Worm (Caenorhabditis elegans) whole organism, L1 larva: ENCODE results near the gene swd-2.2.

Experiments used
- C04F5.9 ChIP-seq: sonication (generic microtip); optimal IDR thresholded peaks from 2 replicates; lab custom pipeline; 2016; ENCODE audit warnings: missing genetic modification characterization, missing compliant biosample characterization
- C16A3.4 ChIP-seq: fragments of 150-350 bp; optimal IDR thresholded peaks from 2 replicates; lab custom pipeline; 2014; ENCODE audit warnings: missing biosample characterization, missing genetic modification characterization
- F16B12.6 ChIP-seq: fragments of 150-350 bp; optimal IDR thresholded peaks from 2 replicates; lab custom pipeline; 2014; ENCODE audit warnings: missing biosample characterization, missing genetic modification characterization
- Y116A8C.19 ChIP-seq: sonication (generic microtip); optimal IDR thresholded peaks from 2 replicates; lab custom pipeline; 2016; ENCODE audit warnings: missing compliant biosample characterization, missing genetic modification characterization, borderline replicate concordance
- alr-1 ChIP-seq: fragments of 200-800 bp; sonication (Bioruptor generic); optimal IDR thresholded peaks from 2 replicates; lab custom pipeline; 2018; ENCODE audit warnings: borderline replicate concordance, mild to moderate bottlenecking, missing genetic modification characterization, missing compliant biosample characterization
- ama-1 ChIP-seq: fragments of 150-350 bp; optimal IDR thresholded peaks from 2 replicates; lab custom pipeline; 2014
- ceh-63 ChIP-seq: fragments of 200-800 bp; sonication (Bioruptor generic); optimal IDR thresholded peaks from 2 replicates; lab custom pipeline; 2018; ENCODE audit warnings: mild to moderate bottlenecking, missing genetic modification characterization, missing compliant biosample characterization
- ceh-90 ChIP-seq: sonication (generic microtip); optimal IDR thresholded peaks from 2 replicates; lab custom pipeline; 2016; ENCODE audit warnings: missing genetic modification characterization, missing compliant biosample characterization
- dpl-1 ChIP-seq, 3 experiments: fragments of 150-350 bp in 2 of 3; sonication (generic microtip) in 1 of 3; optimal IDR thresholded peaks; 2 replicates each; lab custom pipeline; 2014 to 2017; ENCODE audit warnings: missing biosample characterization in 3 of 3, missing genetic modification characterization in 3 of 3, missing genetic modification reagents in 3 of 3
- dsc-1 ChIP-seq: sonication (generic microtip); optimal IDR thresholded peaks from 2 replicates; lab custom pipeline; 2016; ENCODE audit warnings: mild to moderate bottlenecking, missing genetic modification characterization, missing compliant biosample characterization
- efl-1 ChIP-seq, 4 experiments: fragments of 150-350 bp; optimal IDR thresholded peaks in 3 of 4; peaks in 1 of 4; 1 replicate in 1 of 4; 2 replicates in 3 of 4; lab custom pipeline; 2014; ENCODE audit warnings: missing biosample characterization in 2 of 4, missing genetic modification characterization in 2 of 4, missing genetic modification reagents in 2 of 4
- egl-27 ChIP-seq, 2 experiments: fragments of 150-350 bp in 1 of 2; sonication (generic microtip); optimal IDR thresholded peaks; 3 replicates each; lab custom pipeline; 2017 to 2018; ENCODE audit warnings: missing biosample characterization in 2 of 2, missing genetic modification characterization in 2 of 2, missing genetic modification reagents in 2 of 2
- elt-2 ChIP-seq: sonication (generic microtip); optimal IDR thresholded peaks from 2 replicates; lab custom pipeline; 2016; ENCODE audit warnings: missing genetic modification characterization, mild to moderate bottlenecking, inconsistent platforms, missing compliant biosample characterization, missing genetic modification reagents
- elt-3 ChIP-seq, 6 experiments: fragments of 150-350 bp in 1 of 6; sonication (generic microtip); optimal IDR thresholded peaks; 2 replicates each; lab custom pipeline; 2017 to 2018; ENCODE audit warnings: missing biosample characterization in 6 of 6, missing genetic modification characterization in 6 of 6, inconsistent platforms in 1 of 6
- ets-5 ChIP-seq: fragments of 200-800 bp; sonication (Bioruptor generic); IDR thresholded peaks from 2 replicates; pipeline ENCODE4 v1.3.6; 2022; ENCODE audit warnings: missing genetic modification characterization, missing compliant biosample characterization
- fkh-4 ChIP-seq: sonication (generic microtip); optimal IDR thresholded peaks from 2 replicates; lab custom pipeline; 2016; ENCODE audit warnings: missing compliant biosample characterization, missing genetic modification characterization, borderline replicate concordance
- fos-1 ChIP-seq: fragments of 150-350 bp; optimal IDR thresholded peaks from 2 replicates; lab custom pipeline; 2014; ENCODE audit warnings: missing biosample characterization, missing genetic modification characterization
- grh-1 ChIP-seq: fragments of 200-800 bp; sonication (Bioruptor generic); IDR thresholded peaks from 2 replicates; pipeline ENCODE4 v1.3.6; 2022; ENCODE audit warnings: missing genetic modification reagents, missing genetic modification characterization, missing compliant biosample characterization
- hlh-17 ChIP-seq: fragments of 200-800 bp; sonication (Bioruptor generic); optimal IDR thresholded peaks from 2 replicates; lab custom pipeline; 2018; ENCODE audit warnings: missing genetic modification characterization, mild to moderate bottlenecking, missing compliant biosample characterization, moderate library complexity, borderline replicate concordance
- hpl-2 ChIP-seq: fragments of 150-350 bp; optimal IDR thresholded peaks from 2 replicates; lab custom pipeline; 2014; ENCODE audit warnings: missing biosample characterization, missing genetic modification reagents, missing genetic modification characterization
- irx-1 ChIP-seq: sonication (generic microtip); optimal IDR thresholded peaks from 2 replicates; lab custom pipeline; 2016; ENCODE audit warnings: missing genetic modification characterization, missing compliant biosample characterization
- jun-1 ChIP-seq: fragments of 150-350 bp; optimal IDR thresholded peaks from 2 replicates; lab custom pipeline; 2014; ENCODE audit warnings: missing biosample characterization, missing genetic modification reagents, missing genetic modification characterization
- lin-14 ChIP-seq: fragments of 200-800 bp; sonication (Bioruptor generic); optimal IDR thresholded peaks from 2 replicates; lab custom pipeline; 2018; ENCODE audit warnings: mild to moderate bottlenecking, missing genetic modification characterization, moderate library complexity, missing compliant biosample characterization
- lin-35 ChIP-seq, 2 experiments: fragments of 150-350 bp; optimal IDR thresholded peaks; 2 replicates each; lab custom pipeline; 2014; ENCODE audit warnings: missing biosample characterization in 2 of 2, missing genetic modification characterization in 2 of 2, missing genetic modification reagents in 2 of 2
- lin-39 ChIP-seq: fragments of 150-350 bp; optimal IDR thresholded peaks from 2 replicates; lab custom pipeline; 2014; ENCODE audit warnings: missing biosample characterization, missing genetic modification reagents, missing genetic modification characterization
- lir-3 ChIP-seq: sonication (generic microtip); optimal IDR thresholded peaks from 2 replicates; lab custom pipeline; 2016; ENCODE audit warnings: mild to moderate bottlenecking, missing genetic modification characterization, moderate library complexity, missing compliant biosample characterization; ENCODE audit not compliant: poor library complexity
- lsy-2 ChIP-seq, 2 experiments: fragments of 150-350 bp; optimal IDR thresholded peaks; 2 replicates each; lab custom pipeline; 2014; ENCODE audit warnings: missing biosample characterization in 2 of 2, missing genetic modification characterization in 2 of 2
- mdl-1 ChIP-seq, 2 experiments: fragments of 150-350 bp; optimal IDR thresholded peaks; 2 replicates each; lab custom pipeline; 2014 to 2017; ENCODE audit warnings: missing biosample characterization in 2 of 2, missing genetic modification characterization in 2 of 2, inconsistent platforms in 1 of 2
- nhr-11 ChIP-seq: fragments of 150-350 bp; optimal IDR thresholded peaks from 2 replicates; lab custom pipeline; 2014; ENCODE audit warnings: missing biosample characterization, missing genetic modification characterization
- nhr-19 ChIP-seq: fragments of 200-800 bp; sonication (Bioruptor generic); conservative IDR thresholded peaks from 2 replicates; pipeline ENCODE4 v1.3.6; 2022; ENCODE audit warnings: missing genetic modification characterization, missing compliant biosample characterization
- nhr-237 ChIP-seq: fragments of 150-350 bp; optimal IDR thresholded peaks from 2 replicates; lab custom pipeline; 2014; ENCODE audit warnings: missing biosample characterization, missing genetic modification characterization
- nhr-28 ChIP-seq: fragments of 150-350 bp; optimal IDR thresholded peaks from 2 replicates; lab custom pipeline; 2014; ENCODE audit warnings: missing biosample characterization, missing genetic modification characterization
- nhr-47 ChIP-seq: sonication (generic microtip); optimal IDR thresholded peaks from 2 replicates; lab custom pipeline; 2016; ENCODE audit warnings: mild to moderate bottlenecking, missing genetic modification characterization, moderate library complexity, missing compliant biosample characterization
- nhr-71 ChIP-seq: sonication (generic microtip); optimal IDR thresholded peaks from 2 replicates; lab custom pipeline; 2016; ENCODE audit warnings: mild to moderate bottlenecking, missing genetic modification characterization, moderate library complexity, missing compliant biosample characterization
- nhr-76 ChIP-seq: sonication (generic microtip); optimal IDR thresholded peaks from 2 replicates; lab custom pipeline; 2017; ENCODE audit warnings: missing biosample characterization, missing genetic modification characterization
- nhr-77 ChIP-seq: fragments of 150-350 bp; optimal IDR thresholded peaks from 2 replicates; lab custom pipeline; 2014; ENCODE audit warnings: missing biosample characterization, missing genetic modification characterization
- nhr-85 ChIP-seq: sonication (generic microtip); peaks from one replicate; lab custom pipeline; 2016; ENCODE audit warnings: missing genetic modification characterization, inconsistent platforms, missing compliant biosample characterization
- nhr-90 ChIP-seq: sonication (generic microtip); optimal IDR thresholded peaks from 2 replicates; lab custom pipeline; 2016; ENCODE audit warnings: mild to moderate bottlenecking, missing genetic modification characterization, missing compliant biosample characterization; ENCODE audit not compliant: poor library complexity
- pqm-1 ChIP-seq: sonication (generic microtip); optimal IDR thresholded peaks from 3 replicates; lab custom pipeline; 2017; ENCODE audit warnings: missing biosample characterization, missing genetic modification characterization
- rnt-1 ChIP-seq: sonication (generic microtip); optimal IDR thresholded peaks from 2 replicates; lab custom pipeline; 2016; ENCODE audit warnings: mild to moderate bottlenecking, missing genetic modification characterization, moderate library complexity, missing compliant biosample characterization
- snu-23 ChIP-seq: sonication (generic microtip); optimal IDR thresholded peaks from 2 replicates; lab custom pipeline; 2016; ENCODE audit warnings: missing genetic modification characterization, missing compliant biosample characterization
- sox-4 ChIP-seq: sonication (generic microtip); optimal IDR thresholded peaks from 2 replicates; lab custom pipeline; 2016; ENCODE audit warnings: missing genetic modification characterization, missing compliant biosample characterization
- tlp-1 ChIP-seq: fragments of 150-350 bp; optimal IDR thresholded peaks from 2 replicates; lab custom pipeline; 2014; ENCODE audit warnings: missing biosample characterization, missing genetic modification characterization
- unc-130 ChIP-seq: fragments of 150-350 bp; optimal IDR thresholded peaks from 2 replicates; lab custom pipeline; 2017; ENCODE audit warnings: missing biosample characterization, missing genetic modification characterization, inconsistent platforms
- unc-30 ChIP-seq: sonication (generic microtip); optimal IDR thresholded peaks from 2 replicates; lab custom pipeline; 2017; ENCODE audit warnings: missing biosample characterization, missing genetic modification characterization
- unc-86 ChIP-seq: sonication (generic microtip); optimal IDR thresholded peaks from 2 replicates; lab custom pipeline; 2016; ENCODE audit warnings: missing genetic modification characterization, missing compliant biosample characterization
- unc-98 ChIP-seq: fragments of 200-800 bp; sonication (Bioruptor generic); IDR thresholded peaks from 2 replicates; pipeline ENCODE4 v1.3.6; 2022; ENCODE audit warnings: missing genetic modification characterization, missing compliant biosample characterization
- ztf-4 ChIP-seq: fragments of 150-350 bp; optimal IDR thresholded peaks from 2 replicates; lab custom pipeline; 2014; ENCODE audit warnings: missing biosample characterization, missing genetic modification characterization

Gene swd-2.2

DNA sequence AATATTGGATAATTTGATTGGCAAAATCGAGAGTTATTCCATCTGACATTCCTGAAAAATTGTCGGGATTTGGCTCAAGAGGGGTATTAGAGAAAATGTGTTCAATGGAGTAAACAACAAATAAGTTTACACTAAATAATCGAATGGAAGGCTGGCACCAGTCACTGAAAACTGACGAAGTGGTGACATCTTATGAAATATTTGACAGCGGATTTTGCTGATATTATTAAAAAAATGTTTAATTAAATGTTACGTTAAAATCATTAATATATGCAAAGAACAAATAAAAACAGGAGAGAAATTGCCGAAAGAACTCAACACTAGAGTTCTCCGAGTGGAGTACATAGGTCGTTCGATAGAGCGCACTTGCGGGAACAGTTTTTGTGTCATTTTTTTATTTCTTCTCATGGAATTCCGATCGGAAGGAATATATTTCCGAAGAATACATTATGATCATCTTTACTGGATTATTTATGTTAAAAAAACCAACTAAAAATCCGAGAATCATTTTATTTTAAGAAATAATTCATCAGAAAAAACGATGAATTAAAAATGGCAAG lies 11.4 kb downstream of the swd-2.2 start, which contains the start of gene tag-322 (continued):
- TF ChIP-seq grh-1 (GFP tag; lab: Robert Waterston, UW): 0 out of 2 replicates have a peak, but pooled peaks have one; percentile 11
- TF ChIP-seq nhr-77 (tag; lab: Kevin White, UChicago): peak; percentile 31
- no peak for TF ChIP-seq elt-3 (tag; optimal IDR thresholded peaks at IDR 0.05; lab: Kevin White, UChicago)
- no peak for TF ChIP-seq fos-1 (tag; lab: Kevin White, UChicago)
- TF ChIP-seq pqm-1 (tag; lab: Kevin White, UChicago): no peak
- no peak for TF ChIP-seq ceh-63 (GFP tag; lab: Kevin White, UChicago)
- no peak for TF ChIP-seq nhr-76 (tag; lab: Kevin White, UChicago)
- TF ChIP-seq nhr-85: peak; percentile 83
- peak; percentile 27 for TF ChIP-seq nhr-11
- TF ChIP-seq ets-5 (GFP tag; lab: Robert Waterston, UW): no peak
- no peak for TF ChIP-seq nhr-28
- TF ChIP-seq snu-23 (GFP tag; lab: Kevin White, UChicago): peak; percentile 83
- TF ChIP-seq, all 84 proteins: peak for 36

DNA sequence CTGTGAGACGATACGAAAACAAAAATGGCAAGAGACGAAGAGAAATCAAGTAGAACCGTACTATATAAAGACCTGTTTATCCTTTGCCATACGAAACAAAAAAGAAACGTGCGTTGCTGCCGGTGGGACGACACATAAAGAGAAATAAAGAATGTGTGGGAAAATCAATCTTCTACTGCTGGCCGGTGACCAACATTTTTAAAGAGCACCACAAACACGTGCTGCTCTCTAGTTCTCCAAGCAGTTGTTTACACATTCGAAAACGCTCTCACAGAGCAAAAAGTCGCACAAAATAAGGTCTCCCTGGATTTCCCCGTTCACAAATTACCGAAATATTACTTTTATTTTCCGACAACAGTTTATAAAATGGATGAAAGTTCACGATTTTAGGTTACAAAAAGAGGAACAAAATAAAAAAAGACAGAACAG lies 15.3 kb downstream of the swd-2.2 start, which contains the start of gene imp-3:
Gene imp-3, minus strand, starts transcription at position 93 of the 429 bp plus-strand sequence.
- TF ChIP-seq hpl-2 (GFP tag; lab: Kevin White, UChicago) (no peak), Y116A8C.19 (tag; lab: Kevin White, UChicago) (no peak), snu-23 (GFP tag; lab: Kevin White, UChicago) (peak; percentile 57), nhr-76 (tag; lab: Kevin White, UChicago) (no peak), egl-27 (tag; optimal IDR thresholded peaks at IDR 0.05; lab: Kevin White, UChicago) (no peak), efl-1 (optimal IDR thresholded peaks at IDR 0.05; lab: Kevin White, UChicago) (peak; percentile 26 to 42), efl-1 (GFP tag; optimal IDR thresholded peaks at IDR 0.05 in 1 of 2; lab: Kevin White, UChicago) (peak; percentile 21 to 95), ets-5 (GFP tag; lab: Robert Waterston, UW) (no peak), lir-3 (tag; lab: Kevin White, UChicago) (no peak), unc-30 (tag; lab: Kevin White, UChicago) (no peak), elt-3 (tag; optimal IDR thresholded peaks at IDR 0.05; lab: Kevin White, UChicago) (peak in 3 of 6 experiments; percentile 12 to 56 (median 15)), hlh-17 (GFP tag; lab: Kevin White, UChicago) (no peak), unc-98 (GFP tag; lab: Robert Waterston, UW) (no peak), C04F5.9 (tag; lab: Kevin White, UChicago) (no peak), lin-35 (GFP tag; optimal IDR thresholded peaks at IDR 0.05; lab: Kevin White, UChicago) (peak; percentile 13 to 62), unc-86 (tag; lab: Kevin White, UChicago) (no peak), jun-1 (tag; lab: Kevin White, UChicago) (no peak), nhr-71 (tag; lab: Kevin White, UChicago) (peak; percentile 65), nhr-47 (tag; lab: Kevin White, UChicago) (peak; percentile 66), grh-1 (GFP tag; lab: Robert Waterston, UW) (0 out of 2 replicates have a peak, but pooled peaks have one; percentile 25), F16B12.6 (tag; lab: Kevin White, UChicago) (no peak), dsc-1 (tag; lab: Kevin White, UChicago) (peak; percentile 18), unc-130 (tag; lab: Kevin White, UChicago) (peak; percentile 32), fkh-4 (tag; lab: Kevin White, UChicago) (no peak), lsy-2 (tag; optimal IDR thresholded peaks at IDR 0.05; lab: Kevin White, UChicago) (peak; percentile 55 to 60), mdl-1 (tag; optimal IDR thresholded peaks at IDR 0.05; lab: Kevin White, UChicago) (peak in 1 of 2 experiments; percentile 78), C16A3.4 (no peak), nhr-19 (0 out of 2 replicates have a peak, but pooled peaks have one; percentile 11), tlp-1 (no peak), ama-1 (lab: Kevin White, UChicago) (peak; percentile 93), nhr-77 (tag; lab: Kevin White, UChicago) (no peak), rnt-1 (peak; percentile 31), dpl-1 (GFP tag; optimal IDR thresholded peaks at IDR 0.05; lab: Kevin White, UChicago) (peak in 2 of 3 experiments; percentile 31 to 41), lin-14 (GFP tag; lab: Kevin White, UChicago) (peak; percentile 71), alr-1 (no peak), nhr-90 (peak; percentile 58), ceh-90 (tag; lab: Kevin White, UChicago) (no peak), fos-1 (tag; lab: Kevin White, UChicago) (no peak), irx-1 (tag; lab: Kevin White, UChicago) (peak; percentile 18), sox-4 (tag; lab: Kevin White, UChicago) (no peak), lin-39 (tag; lab: Kevin White, UChicago) (no peak), nhr-237 (tag; lab: Kevin White, UChicago) (no peak), elt-2 (tag; lab: Kevin White, UChicago) (peak; percentile 6), ztf-4 (peak; percentile 36)
